In the genomic region with DNA sequence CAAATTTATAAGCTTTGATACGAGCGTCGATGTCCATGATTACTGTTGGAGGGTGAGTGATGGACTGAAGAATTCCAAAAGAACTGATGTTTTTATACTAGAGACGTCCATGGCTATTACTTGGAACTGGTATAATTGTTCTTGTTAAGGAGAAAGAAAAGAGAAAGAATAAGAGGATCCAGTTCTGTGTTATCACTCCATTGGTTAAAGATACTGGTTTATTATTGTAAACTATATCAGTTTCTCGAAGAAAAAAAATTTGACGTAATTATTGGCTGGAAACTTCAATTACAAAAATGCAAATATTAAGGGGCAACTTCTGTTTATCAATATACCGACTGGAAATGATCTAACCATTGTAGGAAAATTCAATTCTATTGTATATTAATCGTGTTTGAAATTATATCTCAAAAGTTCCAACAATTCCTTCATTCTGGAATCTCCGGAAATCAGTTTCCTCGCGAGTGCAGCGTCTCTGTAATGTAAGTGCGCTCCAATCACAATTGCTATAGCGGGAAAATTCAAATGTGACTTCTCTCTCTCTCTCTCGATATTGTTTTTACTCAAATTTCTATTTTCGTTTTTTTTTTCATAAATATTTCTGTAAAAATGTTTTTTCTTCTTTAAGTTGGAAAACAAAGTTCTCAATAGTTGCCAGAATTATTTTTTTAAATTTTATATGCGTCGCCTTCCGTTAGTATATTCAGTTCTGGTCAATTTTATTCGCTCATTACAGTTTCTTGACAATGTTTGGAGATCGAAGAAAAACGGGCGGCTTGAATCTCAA, we compare ENCODE assay signal across 2 worm cellular contexts.
TF ChIP-seq lines count a peak whose summit lies in the region.

Gene col-2, minus strand, starts transcription at position 51 of the 787 bp plus-strand sequence.
Gene ndc-80, plus strand, starts transcription at position 737 of the 787 bp plus-strand sequence.

TF ChIP-seq in whole organism, L1 larva, 84 proteins besides CTCF, POLR2A, EP300 and RAD21 (continued from another document and continues in another):
- no peak for TF ChIP-seq alr-1 (tag; optimal IDR thresholded peaks at IDR 0.05; lab: Kevin White, UChicago; ENCODE audit: borderline replicate concordance)
- no peak for TF ChIP-seq efl-3 (GFP tag; optimal IDR thresholded peaks at IDR 0.05; lab: Kevin White, UChicago)
- TF ChIP-seq lin-14 (GFP tag; optimal IDR thresholded peaks at IDR 0.05; lab: Kevin White, UChicago) = peak; percentile 79
- no peak for TF ChIP-seq tlp-1 (tag; optimal IDR thresholded peaks at IDR 0.05; lab: Kevin White, UChicago)
- TF ChIP-seq tbx-2 (tag; optimal IDR thresholded peaks at IDR 0.05; lab: Kevin White, UChicago) = peak; percentile 61
- no peak for TF ChIP-seq pag-3 (tag; optimal IDR thresholded peaks at IDR 0.05; lab: Kevin White, UChicago; ENCODE audit: borderline replicate concordance, insufficient read depth)
- no peak for TF ChIP-seq zag-1 (tag; optimal IDR thresholded peaks at IDR 0.05; lab: Kevin White, UChicago)
- TF ChIP-seq irx-1 (tag; optimal IDR thresholded peaks at IDR 0.05; lab: Kevin White, UChicago) = no peak
- no peak for TF ChIP-seq unc-30 (tag; optimal IDR thresholded peaks at IDR 0.05; lab: Kevin White, UChicago)
- TF ChIP-seq ceh-82 (tag; optimal IDR thresholded peaks at IDR 0.05; lab: Kevin White, UChicago) = peak in 2 of 3 experiments; percentile 36 to 80
- no peak for TF ChIP-seq hlh-4 (tag; optimal IDR thresholded peaks at IDR 0.05; lab: Kevin White, UChicago)
- TF ChIP-seq fkh-10 (GFP tag; optimal IDR thresholded peaks at IDR 0.05; lab: Kevin White, UChicago) = no peak
- no peak for TF ChIP-seq unc-130 (tag; optimal IDR thresholded peaks at IDR 0.05; lab: Kevin White, UChicago)
- peak; percentile 87 for TF ChIP-seq lin-15B (tag; optimal IDR thresholded peaks at IDR 0.05; lab: Kevin White, UChicago)
- no peak for TF ChIP-seq sptf-1 (tag; optimal IDR thresholded peaks at IDR 0.05; lab: Kevin White, UChicago)
- TF ChIP-seq sox-4 (tag; optimal IDR thresholded peaks at IDR 0.05; lab: Kevin White, UChicago) = no peak
- peak; percentile 48 for TF ChIP-seq isw-1 (GFP tag; IDR thresholded peaks at IDR 0.05; lab: Robert Waterston, UW)
- TF ChIP-seq C34B4.2 (tag; optimal IDR thresholded peaks at IDR 0.05; lab: Kevin White, UChicago) = no peak
- TF ChIP-seq lin-39 (tag; optimal IDR thresholded peaks at IDR 0.05; lab: Kevin White, UChicago) = no peak
- peak; percentile 58 for TF ChIP-seq nhr-19 (GFP tag; conservative IDR thresholded peaks at IDR 0.05; lab: Robert Waterston, UW)
- no peak for TF ChIP-seq ztf-4 (tag; optimal IDR thresholded peaks at IDR 0.05; lab: Kevin White, UChicago)
- peak; percentile 71 for TF ChIP-seq lin-13 (GFP tag; optimal IDR thresholded peaks at IDR 0.05; lab: Kevin White, UChicago)
- no peak for TF ChIP-seq ama-1 (optimal IDR thresholded peaks at IDR 0.05; lab: Kevin White, UChicago)
- peak; percentile 82 for TF ChIP-seq snu-23 (GFP tag; optimal IDR thresholded peaks at IDR 0.05; lab: Kevin White, UChicago)
- no peak for TF ChIP-seq mef-2 (tag; optimal IDR thresholded peaks at IDR 0.05; lab: Kevin White, UChicago)
- no peak for TF ChIP-seq unc-62 (GFP tag; optimal IDR thresholded peaks at IDR 0.05; lab: Kevin White, UChicago)
- TF ChIP-seq ceh-63 (GFP tag; optimal IDR thresholded peaks at IDR 0.05; lab: Kevin White, UChicago) = no peak
- TF ChIP-seq mdl-1 (tag; optimal IDR thresholded peaks at IDR 0.05; lab: Kevin White, UChicago) = peak in 1 of 2 experiments; percentile 59
- no peak for TF ChIP-seq C04F5.9 (tag; optimal IDR thresholded peaks at IDR 0.05; lab: Kevin White, UChicago)
- TF ChIP-seq sup-37 (GFP tag; optimal IDR thresholded peaks at IDR 0.05; lab: Kevin White, UChicago) = no peak
- peak; percentile 71 for TF ChIP-seq xbp-1 (tag; optimal IDR thresholded peaks at IDR 0.05; lab: Kevin White, UChicago)
- peak; percentile 51 for TF ChIP-seq nhr-237 (tag; optimal IDR thresholded peaks at IDR 0.05; lab: Kevin White, UChicago)
- TF ChIP-seq pqm-1 (tag; optimal IDR thresholded peaks at IDR 0.05; lab: Kevin White, UChicago) = no peak
- peak; percentile 77 for TF ChIP-seq lir-3 (tag; optimal IDR thresholded peaks at IDR 0.05; lab: Kevin White, UChicago; ENCODE audit: poor library complexity)
- peak in 1 of 2 experiments; percentile 17 for TF ChIP-seq ztf-11 (tag; optimal IDR thresholded peaks at IDR 0.05; lab: Kevin White, UChicago)
- peak; percentile 13 for TF ChIP-seq snpc-4 (tag; optimal IDR thresholded peaks at IDR 0.05; lab: Kevin White, UChicago)
- TF ChIP-seq mep-1 (tag; optimal IDR thresholded peaks at IDR 0.05; lab: Kevin White, UChicago) = peak; percentile 82
- no peak; the same call in 1 of the 2 replicates for TF ChIP-seq ceh-88 (GFP tag; IDR thresholded peaks at IDR 0.05; lab: Robert Waterston, UW)
- TF ChIP-seq nhr-11 (tag; optimal IDR thresholded peaks at IDR 0.05; lab: Kevin White, UChicago) = no peak
- TF ChIP-seq zip-4 (GFP tag; optimal IDR thresholded peaks at IDR 0.05; lab: Kevin White, UChicago) = no peak
- TF ChIP-seq nhr-85 (tag; lab: Kevin White, UChicago) = peak; percentile 79
- no peak for TF ChIP-seq egl-27 (tag; optimal IDR thresholded peaks at IDR 0.05; lab: Kevin White, UChicago)
- no peak for TF ChIP-seq elt-2 (tag; optimal IDR thresholded peaks at IDR 0.05; lab: Kevin White, UChicago)
- TF ChIP-seq hlh-17 (GFP tag; optimal IDR thresholded peaks at IDR 0.05; lab: Kevin White, UChicago; ENCODE audit: borderline replicate concordance) = no peak
- peak; percentile 28 for TF ChIP-seq dsc-1 (tag; optimal IDR thresholded peaks at IDR 0.05; lab: Kevin White, UChicago)
- TF ChIP-seq vab-15 (tag; optimal IDR thresholded peaks at IDR 0.05; lab: Kevin White, UChicago) = peak; percentile 92
- no peak for TF ChIP-seq nhr-76 (tag; optimal IDR thresholded peaks at IDR 0.05; lab: Kevin White, UChicago)
- TF ChIP-seq nhr-20 (tag; optimal IDR thresholded peaks at IDR 0.05; lab: Kevin White, UChicago) = peak; percentile 71
- no peak for TF ChIP-seq Y116A8C.19 (tag; optimal IDR thresholded peaks at IDR 0.05; lab: Kevin White, UChicago; ENCODE audit: borderline replicate concordance)
- TF ChIP-seq lin-35 (GFP tag; optimal IDR thresholded peaks at IDR 0.05; lab: Kevin White, UChicago) = peak; percentile 85 to 95
- no peak for TF ChIP-seq hpl-2 (GFP tag; optimal IDR thresholded peaks at IDR 0.05; lab: Kevin White, UChicago)
- TF ChIP-seq blmp-1 (tag; optimal IDR thresholded peaks at IDR 0.05; lab: Kevin White, UChicago) = peak; percentile 71
- peak; percentile 51 for TF ChIP-seq swsn-7 (tag; optimal IDR thresholded peaks at IDR 0.05; lab: Kevin White, UChicago)
- TF ChIP-seq fkh-4 (tag; optimal IDR thresholded peaks at IDR 0.05; lab: Kevin White, UChicago; ENCODE audit: borderline replicate concordance) = no peak
- TF ChIP-seq F16B12.6 (tag; optimal IDR thresholded peaks at IDR 0.05; lab: Kevin White, UChicago) = peak; percentile 58
- TF ChIP-seq nhr-47 (tag; optimal IDR thresholded peaks at IDR 0.05; lab: Kevin White, UChicago) = no peak
- peak; percentile 38 for TF ChIP-seq unc-86 (tag; optimal IDR thresholded peaks at IDR 0.05; lab: Kevin White, UChicago)
- TF ChIP-seq C16A3.4 (tag; optimal IDR thresholded peaks at IDR 0.05; lab: Kevin White, UChicago) = peak; percentile 93
- TF ChIP-seq ceh-8 (GFP tag; optimal IDR thresholded peaks at IDR 0.05; lab: Kevin White, UChicago) = no peak
- peak; percentile 70 for TF ChIP-seq skn-1 (tag; optimal IDR thresholded peaks at IDR 0.05; lab: Kevin White, UChicago)
- peak; percentile 83 for TF ChIP-seq nhr-71 (tag; optimal IDR thresholded peaks at IDR 0.05; lab: Kevin White, UChicago)

TF ChIP-seq in whole organism, L3 larva, 47 proteins besides CTCF, POLR2A, EP300 and RAD21 (continued from another document):
- TF ChIP-seq pqm-1 (tag; optimal IDR thresholded peaks at IDR 0.05; lab: Kevin White, UChicago) (peak; percentile 17), unc-62 (GFP tag; optimal IDR thresholded peaks at IDR 0.05; lab: Kevin White, UChicago) (no peak), aly-2 (tag; optimal IDR thresholded peaks at IDR 0.05; lab: Kevin White, UChicago) (no peak), elt-2 (tag; optimal IDR thresholded peaks at IDR 0.05; lab: Kevin White, UChicago) (no peak), nhr-11 (tag; optimal IDR thresholded peaks at IDR 0.05; lab: Kevin White, UChicago) (no peak), nhr-23 (tag; optimal IDR thresholded peaks at IDR 0.05; lab: Kevin White, UChicago) (peak; percentile 54), nfya-1 (tag; optimal IDR thresholded peaks at IDR 0.05; lab: Kevin White, UChicago; ENCODE audit: insufficient read depth) (peak; percentile 84), elt-1 (tag; optimal IDR thresholded peaks at IDR 0.05; lab: Kevin White, UChicago) (no peak), pha-4 (tag; optimal IDR thresholded peaks at IDR 0.05; lab: Kevin White, UChicago) (no peak), tbx-2 (tag; optimal IDR thresholded peaks at IDR 0.05; lab: Kevin White, UChicago) (no peak), ceh-28 (tag; optimal IDR thresholded peaks at IDR 0.05; lab: Kevin White, UChicago) (no peak), nhr-25 (tag; optimal IDR thresholded peaks at IDR 0.05; lab: Kevin White, UChicago) (peak; percentile 70), R02D3.7 (tag; optimal IDR thresholded peaks at IDR 0.05; lab: Kevin White, UChicago) (peak; percentile 71), nhr-67 (tag; optimal IDR thresholded peaks at IDR 0.05; lab: Kevin White, UChicago) (no peak), egl-5 (tag; optimal IDR thresholded peaks at IDR 0.05; lab: Kevin White, UChicago) (no peak), skn-1 (tag; optimal IDR thresholded peaks at IDR 0.05; lab: Kevin White, UChicago) (peak; percentile 4), nhr-76 (tag; optimal IDR thresholded peaks at IDR 0.05; lab: Kevin White, UChicago) (no peak), fos-1 (tag; optimal IDR thresholded peaks at IDR 0.05; lab: Kevin White, UChicago) (no peak), lin-15B (tag; optimal IDR thresholded peaks at IDR 0.05; lab: Kevin White, UChicago) (peak; percentile 93), hmg-11 (tag; optimal IDR thresholded peaks at IDR 0.05; lab: Kevin White, UChicago) (no peak), ZK546.5 (tag; optimal IDR thresholded peaks at IDR 0.05; lab: Kevin White, UChicago) (no peak), eor-1 (tag; optimal IDR thresholded peaks at IDR 0.05; lab: Kevin White, UChicago) (no peak), nhr-12 (tag; optimal IDR thresholded peaks at IDR 0.05; lab: Kevin White, UChicago) (no peak), fkh-2 (tag; optimal IDR thresholded peaks at IDR 0.05; lab: Kevin White, UChicago) (no peak), egl-27 (tag; optimal IDR thresholded peaks at IDR 0.05; lab: Kevin White, UChicago) (no peak), nhr-43 (tag; optimal IDR thresholded peaks at IDR 0.05; lab: Kevin White, UChicago; ENCODE audit: poor library complexity, severe bottlenecking) (peak; percentile 74), ceh-9 (tag; optimal IDR thresholded peaks at IDR 0.05; lab: Kevin White, UChicago) (no peak), jun-1 (tag; optimal IDR thresholded peaks at IDR 0.05; lab: Kevin White, UChicago) (peak; percentile 10), sea-2 (GFP tag; optimal IDR thresholded peaks at IDR 0.05; lab: Kevin White, UChicago) (no peak)
